Fruit fly (Drosophila melanogaster) whole organism, pupa: ENCODE results near the gene CG3588.

Experiments used
- CG10348 ChIP-seq: fragments of 200-800 bp; sonication (Bioruptor generic); IDR thresholded peaks from 2 replicates; pipeline ENCODE4 v1.3.6; 2022; ENCODE audit warnings: missing biosample characterization, missing genetic modification characterization
- CG12605 ChIP-seq: fragments of 200-800 bp; sonication (Bioruptor generic); IDR thresholded peaks from 2 replicates; pipeline ENCODE4 v1.3.6; 2022; ENCODE audit warnings: missing biosample characterization, missing genetic modification characterization
- CG13204 ChIP-seq: fragments of 200-800 bp; sonication (Bioruptor generic); optimal IDR thresholded peaks from 2 replicates; lab custom pipeline; 2018; ENCODE audit warnings: missing biosample characterization, mild to moderate bottlenecking, missing genetic modification characterization, moderate library complexity
- CG14655 ChIP-seq: fragments of 200-800 bp; sonication (Bioruptor generic); optimal IDR thresholded peaks from 3 replicates; lab custom pipeline; 2017; ENCODE audit warnings: mild to moderate bottlenecking, missing biosample characterization, missing genetic modification reagents, missing genetic modification characterization
- CG15710 ChIP-seq: fragments of 200-800 bp; sonication (Bioruptor generic); optimal IDR thresholded peaks from 2 replicates; lab custom pipeline; 2018; ENCODE audit warnings: missing biosample characterization, mild to moderate bottlenecking, missing genetic modification characterization, moderate library complexity
- CG17806 ChIP-seq: fragments of 200-800 bp; sonication (Bioruptor generic); optimal IDR thresholded peaks from 2 replicates; lab custom pipeline; 2018; ENCODE audit warnings: missing biosample characterization, mild to moderate bottlenecking, missing genetic modification characterization, moderate library complexity
- CG34367 ChIP-seq: fragments of 200-800 bp; sonication (Bioruptor generic); optimal IDR thresholded peaks from 2 replicates; lab custom pipeline; 2018; ENCODE audit warnings: missing biosample characterization, mild to moderate bottlenecking, missing genetic modification characterization
- CG4496 ChIP-seq: fragments of 200-800 bp; sonication (Bioruptor generic); IDR thresholded peaks from 3 replicates; pipeline ENCODE4 v1.3.6; 2022; ENCODE audit warnings: missing biosample characterization, missing genetic modification characterization
- CG8159 ChIP-seq: fragments of 200-800 bp; sonication (Bioruptor generic); optimal IDR thresholded peaks from 3 replicates; lab custom pipeline; 2018; ENCODE audit warnings: missing biosample characterization, mild to moderate bottlenecking, missing genetic modification characterization, moderate library complexity
- CG8301 ChIP-seq: fragments of 200-800 bp; sonication (Bioruptor generic); optimal IDR thresholded peaks from 2 replicates; lab custom pipeline; 2018; ENCODE audit warnings: missing biosample characterization, mild to moderate bottlenecking, missing genetic modification characterization
- CG9948 ChIP-seq: fragments of 200-800 bp; sonication (Bioruptor generic); optimal IDR thresholded peaks from 2 replicates; lab custom pipeline; 2018; ENCODE audit warnings: missing biosample characterization, mild to moderate bottlenecking, missing genetic modification characterization, moderate library complexity
- D1 ChIP-seq: fragments of 200-800 bp; sonication (Bioruptor generic); optimal IDR thresholded peaks from 2 replicates; lab custom pipeline; 2018; ENCODE audit warnings: missing biosample characterization, mild to moderate bottlenecking, missing genetic modification characterization, moderate library complexity
- EcR ChIP-seq: fragments of 200-800 bp; sonication (Bioruptor generic); optimal IDR thresholded peaks from 3 replicates; lab custom pipeline; 2019; ENCODE audit warnings: missing biosample characterization, missing genetic modification characterization, mild to moderate bottlenecking, moderate library complexity, missing genetic modification reagents
- Ets98B ChIP-seq: fragments of 200-800 bp; sonication (Bioruptor generic); IDR thresholded peaks from 2 replicates; pipeline ENCODE4 v1.3.6; 2022; ENCODE audit warnings: missing biosample characterization, missing genetic modification characterization
- Pif1A ChIP-seq: fragments of 200-800 bp; sonication (Bioruptor generic); optimal IDR thresholded peaks from 3 replicates; lab custom pipeline; 2016; ENCODE audit warnings: missing biosample characterization, missing genetic modification characterization
- Pif1B ChIP-seq: fragments of 200-800 bp; sonication (Bioruptor generic); optimal IDR thresholded peaks from 3 replicates; lab custom pipeline; 2016; ENCODE audit warnings: missing biosample characterization, missing genetic modification characterization
- Snoo ChIP-seq: fragments of 200-800 bp; sonication (Bioruptor generic); optimal IDR thresholded peaks from 3 replicates; lab custom pipeline; 2017; ENCODE audit warnings: missing biosample characterization, mild to moderate bottlenecking, missing genetic modification characterization, inconsistent platforms
- fd96Ca ChIP-seq: fragments of 200-800 bp; sonication (Bioruptor generic); IDR thresholded peaks from 3 replicates; pipeline ENCODE4 v1.3.6; 2022; ENCODE audit warnings: missing biosample characterization, missing genetic modification characterization
- gl ChIP-seq: fragments of 200-800 bp; sonication (Bioruptor generic); optimal IDR thresholded peaks from 2 replicates; lab custom pipeline; 2018; ENCODE audit warnings: missing biosample characterization, mild to moderate bottlenecking, missing genetic modification characterization
- rn ChIP-seq: fragments of 200-800 bp; sonication (Bioruptor generic); IDR thresholded peaks from 2 replicates; pipeline ENCODE4 v1.3.6; 2022; ENCODE audit warnings: missing biosample characterization, missing genetic modification characterization

The CG3588 gene

dm6 chrX:2951637-2952036 lies 32.1 kb downstream of the CG3588 start:
- TF ChIP-seq CG8159 (tag; lab: Kevin White, UChicago) (peak; percentile 9), CG12605 (GFP tag; lab: Robert Waterston, UW) (no peak), Ets98B (GFP tag; lab: Robert Waterston, UW) (0 out of 2 replicates have a peak, but pooled peaks have one; percentile 12)

- TF ChIP-seq CG17806 (no peak), Pif1B (GFP tag; lab: Kevin White, UChicago) (no peak), gl (tag; lab: Kevin White, UChicago) (no peak), CG4496 (GFP tag; lab: Robert Waterston, UW) (0 out of 3 replicates have a peak, but pooled peaks have one; percentile 14)
Observed at dm6 chrX:2956641-2957040, 37.1 kb downstream of the CG3588 start.

DNA sequence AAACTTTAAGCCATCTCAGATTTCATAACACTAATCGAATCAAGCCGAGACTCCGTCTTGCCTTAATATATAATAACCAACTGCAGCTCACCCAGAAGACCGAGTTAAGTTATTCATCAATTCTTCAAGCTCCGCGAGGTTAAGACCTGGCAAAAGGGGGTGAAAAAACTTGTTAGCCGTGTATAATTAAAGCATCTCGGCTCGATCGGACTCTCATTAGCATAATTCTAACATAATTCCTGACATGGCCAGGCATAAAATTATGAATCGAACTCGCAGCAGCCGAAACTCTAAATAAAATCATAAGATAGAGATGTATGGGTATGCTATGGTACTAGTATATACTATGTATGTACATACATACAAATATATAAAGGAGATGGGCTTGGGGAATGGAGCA lies 43.6 kb downstream of the CG3588 start:
- no peak for TF ChIP-seq fd96Ca
- no peak for TF ChIP-seq CG14655 (GFP tag; lab: Kevin White, UChicago)
- no peak for TF ChIP-seq D1 (tag; lab: Kevin White, UChicago)
- no peak for TF ChIP-seq CG13204 (GFP tag; lab: Kevin White, UChicago)
- TF ChIP-seq CG10348 (GFP tag; lab: Robert Waterston, UW): no peak
- TF ChIP-seq Snoo (tag; lab: Kevin White, UChicago): no peak
- no peak for TF ChIP-seq CG15710 (tag; lab: Kevin White, UChicago)
- no peak for TF ChIP-seq CG4496 (GFP tag; lab: Robert Waterston, UW)
- TF ChIP-seq EcR: no peak
- TF ChIP-seq CG9948 (tag; lab: Kevin White, UChicago): no peak
- TF ChIP-seq gl (tag; lab: Kevin White, UChicago): no peak
- TF ChIP-seq CG34367 (tag; lab: Kevin White, UChicago): no peak
- TF ChIP-seq Pif1B (GFP tag; lab: Kevin White, UChicago): no peak
- no peak for TF ChIP-seq rn (GFP tag; lab: Robert Waterston, UW)
- no peak for TF ChIP-seq Ets98B (GFP tag; lab: Robert Waterston, UW)
- no peak for TF ChIP-seq Pif1A
- no peak for TF ChIP-seq CG8301

dm6 chrX:2963790-2964335 lies 44.3 kb downstream of the CG3588 start:
- TF ChIP-seq D1 (tag; lab: Kevin White, UChicago): no peak

DNA sequence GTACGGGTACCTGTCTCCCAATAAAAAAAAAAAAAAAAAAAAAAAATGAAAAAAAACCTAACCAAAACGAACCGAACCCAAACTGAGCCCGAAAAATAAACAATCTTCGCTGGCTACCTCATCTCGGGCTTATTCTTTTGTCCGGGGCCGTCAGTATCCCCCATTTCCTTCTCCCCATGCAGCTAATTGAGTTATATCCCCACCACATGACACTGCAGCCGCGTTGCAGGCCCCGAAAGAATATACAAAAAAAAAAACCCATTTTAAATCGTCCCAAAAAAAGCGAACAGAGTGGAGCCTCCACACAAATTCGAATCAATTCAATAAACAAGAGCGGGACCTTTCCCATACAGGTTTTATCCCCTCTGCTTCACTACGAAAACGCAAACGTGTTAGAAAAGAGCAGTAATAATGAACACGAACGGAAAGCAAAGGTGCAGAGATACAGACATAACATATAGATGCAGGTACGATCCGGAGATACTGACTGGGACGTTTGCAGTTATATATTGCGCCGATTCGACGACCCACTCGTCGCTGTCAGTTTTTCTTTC lies 45.2 kb downstream of the CG3588 start:
- no peak for TF ChIP-seq CG17806
- TF ChIP-seq CG8301: no peak
- TF ChIP-seq Pif1B (GFP tag; lab: Kevin White, UChicago): no peak
- no peak for TF ChIP-seq EcR
- no peak for TF ChIP-seq gl (tag; lab: Kevin White, UChicago)
- TF ChIP-seq CG12605 (GFP tag; lab: Robert Waterston, UW): no peak
- no peak for TF ChIP-seq Pif1A
- TF ChIP-seq CG13204 (GFP tag; lab: Kevin White, UChicago): no peak
- TF ChIP-seq fd96Ca: no peak
- TF ChIP-seq CG15710 (tag; lab: Kevin White, UChicago): no peak
- TF ChIP-seq CG4496 (GFP tag; lab: Robert Waterston, UW): no peak
- TF ChIP-seq CG14655 (GFP tag; lab: Kevin White, UChicago): no peak
- TF ChIP-seq D1 (tag; lab: Kevin White, UChicago): no peak
- no peak for TF ChIP-seq CG10348 (GFP tag; lab: Robert Waterston, UW)

DNA sequence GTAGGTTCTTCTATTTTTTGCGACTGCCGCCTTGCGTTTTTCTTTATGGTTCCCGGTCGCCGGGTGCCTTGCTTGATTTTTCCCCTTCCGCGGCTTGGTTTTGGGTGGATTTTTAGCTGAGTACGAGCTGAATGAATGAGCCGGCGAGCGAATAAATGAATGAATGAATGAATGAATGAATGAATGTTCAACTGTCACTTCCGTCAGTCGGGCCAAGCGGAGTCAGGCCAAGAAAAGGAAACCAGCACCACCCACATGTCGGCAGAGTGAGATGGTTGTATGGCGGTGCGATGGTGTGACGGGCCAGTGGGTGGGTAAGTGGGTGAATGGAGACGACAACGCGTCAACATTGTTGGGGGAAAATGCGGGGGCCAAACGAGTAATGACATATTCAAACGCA lies 49.5 kb downstream of the CG3588 start:
- no peak for TF ChIP-seq EcR
- TF ChIP-seq rn (GFP tag; lab: Robert Waterston, UW): no peak
- TF ChIP-seq CG9948 (tag; lab: Kevin White, UChicago): no peak
- TF ChIP-seq CG8301: no peak
- no peak for TF ChIP-seq CG34367 (tag; lab: Kevin White, UChicago)
- TF ChIP-seq CG15710 (tag; lab: Kevin White, UChicago): no peak
- TF ChIP-seq D1 (tag; lab: Kevin White, UChicago): no peak
- no peak for TF ChIP-seq CG14655 (GFP tag; lab: Kevin White, UChicago)
- TF ChIP-seq gl (tag; lab: Kevin White, UChicago): no peak
- TF ChIP-seq, all 21 proteins: peak for 0

DNA sequence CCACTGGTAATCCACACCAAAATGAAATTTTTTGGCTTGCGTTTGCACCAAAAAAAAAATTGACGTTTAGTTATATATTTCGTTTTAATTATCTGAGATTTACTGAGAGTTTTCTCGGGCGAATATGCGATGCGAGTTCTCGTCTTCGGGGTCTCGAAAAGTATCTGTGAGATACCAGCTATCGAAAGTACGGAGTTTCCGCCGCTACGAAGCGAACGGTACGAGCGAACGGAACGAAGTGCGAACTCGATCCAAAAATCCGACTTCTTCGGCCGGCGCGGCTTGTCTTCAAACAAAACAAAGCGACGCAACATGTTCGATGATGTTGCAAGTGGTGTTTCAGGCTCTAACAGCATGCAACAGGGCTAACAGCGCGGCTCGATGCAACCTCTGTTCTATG lies 54.0 kb downstream of the CG3588 start, which contains the start of gene rst:
Gene rst (minus strand): TSS at position 242 of the 400 bp plus-strand sequence.
- TF ChIP-seq rn (GFP tag; lab: Robert Waterston, UW) (no peak), CG12605 (GFP tag; lab: Robert Waterston, UW) (no peak; the same call in 1 of the 2 replicates), Pif1B (GFP tag; lab: Kevin White, UChicago) (peak; percentile 21), Pif1A (no peak), CG15710 (tag; lab: Kevin White, UChicago) (no peak), CG13204 (GFP tag; lab: Kevin White, UChicago) (peak; percentile 15)
